Fruit fly (Drosophila melanogaster) whole organism, embryonic: ENCODE measurements around the gene CG13314.

Experiments used
- Adf1 ChIP-seq: fragments of 200-800 bp; sonication (Bioruptor generic); IDR thresholded peaks from 2 replicates; pipeline ENCODE4 v1.3.6; 2022; ENCODE audit warnings: missing biosample characterization, missing genetic modification characterization
- CG10366 ChIP-seq: fragments of 200-800 bp; sonication (Bioruptor generic); IDR thresholded peaks from 2 replicates; pipeline ENCODE4 v1.3.6; 2022; ENCODE audit warnings: missing biosample characterization, missing genetic modification characterization
- CG11093 ChIP-seq: fragments of 200-800 bp; sonication (Bioruptor generic); IDR thresholded peaks from 3 replicates; pipeline ENCODE4 v1.3.6; 2022; ENCODE audit warnings: missing biosample characterization, missing genetic modification characterization
- CG11247 ChIP-seq: fragments of 200-800 bp; sonication (Bioruptor generic); IDR thresholded peaks from 2 replicates; pipeline ENCODE4 v1.3.6; 2022; ENCODE audit warnings: missing biosample characterization, missing genetic modification characterization
- CG11560 ChIP-seq: fragments of 200-800 bp; sonication (Bioruptor generic); IDR thresholded peaks from 3 replicates; pipeline ENCODE4 v1.3.6; 2022; ENCODE audit warnings: missing biosample characterization, missing genetic modification characterization
- CG12219 ChIP-seq: fragments of 200-800 bp; sonication (Bioruptor generic); optimal IDR thresholded peaks from 3 replicates; lab custom pipeline; 2018; ENCODE audit warnings: missing biosample characterization, mild to moderate bottlenecking, missing genetic modification characterization
- CG13296 ChIP-seq: fragments of 200-800 bp; sonication (Bioruptor generic); optimal IDR thresholded peaks from 3 replicates; lab custom pipeline; 2018; ENCODE audit warnings: missing biosample characterization, mild to moderate bottlenecking, missing genetic modification characterization
- CG14014 ChIP-seq: fragments of 200-800 bp; sonication (Bioruptor generic); IDR thresholded peaks from 2 replicates; pipeline ENCODE4 v1.3.6; 2022; ENCODE audit warnings: missing biosample characterization, missing genetic modification characterization
- CG16813 ChIP-seq: fragments of 200-800 bp; sonication (Bioruptor generic); IDR thresholded peaks from 3 replicates; pipeline ENCODE4 v1.3.6; 2022; ENCODE audit warnings: missing biosample characterization, missing genetic modification characterization; ENCODE audit not compliant: partially characterized antibody
- CG17568 ChIP-seq: fragments of 200-800 bp; sonication (Bioruptor generic); optimal IDR thresholded peaks from 2 replicates; lab custom pipeline; 2018; ENCODE audit warnings: missing biosample characterization, mild to moderate bottlenecking, missing genetic modification characterization, moderate library complexity
- CG18476 ChIP-seq: fragments of 200-800 bp; sonication (Bioruptor generic); optimal IDR thresholded peaks from 2 replicates; lab custom pipeline; 2016; ENCODE audit warnings: missing biosample characterization, mild to moderate bottlenecking, missing genetic modification characterization
- CG18619 ChIP-seq: fragments of 200-800 bp; sonication (Bioruptor generic); optimal IDR thresholded peaks from 3 replicates; lab custom pipeline; 2017; ENCODE audit warnings: missing biosample characterization, mild to moderate bottlenecking, missing genetic modification characterization
- CG3163 ChIP-seq: fragments of 200-800 bp; sonication (Bioruptor generic); optimal IDR thresholded peaks from 3 replicates; lab custom pipeline; 2016; ENCODE audit warnings: missing biosample characterization, missing genetic modification characterization
- CG3726 ChIP-seq: fragments of 200-800 bp; sonication (Bioruptor generic); IDR thresholded peaks from 3 replicates; pipeline ENCODE4, ENCODE4 v1.3.6; 2022; ENCODE audit warnings: missing biosample characterization, missing genetic modification characterization
- CG6272 ChIP-seq: fragments of 200-800 bp; sonication (Bioruptor generic); IDR thresholded peaks from 2 replicates; pipeline ENCODE4 v1.3.6; 2022; ENCODE audit warnings: missing biosample characterization, missing genetic modification characterization
- CG6765 ChIP-seq: fragments of 200-800 bp; sonication (Bioruptor generic); optimal IDR thresholded peaks from 3 replicates; lab custom pipeline; 2017; ENCODE audit warnings: missing biosample characterization, mild to moderate bottlenecking, missing genetic modification characterization
- CG6854 ChIP-seq: fragments of 200-800 bp; sonication (Bioruptor generic); optimal IDR thresholded peaks from 3 replicates; lab custom pipeline; 2017; ENCODE audit warnings: missing biosample characterization, mild to moderate bottlenecking, missing genetic modification characterization
- CG9876 ChIP-seq: fragments of 200-800 bp; sonication (Bioruptor generic); optimal IDR thresholded peaks from 2 replicates; lab custom pipeline; 2016; ENCODE audit warnings: missing biosample characterization, missing genetic modification characterization
- CrebB ChIP-seq: fragments of 200-800 bp; sonication (Bioruptor generic); optimal IDR thresholded peaks from 3 replicates; lab custom pipeline; 2018; ENCODE audit warnings: missing biosample characterization, mild to moderate bottlenecking, missing genetic modification characterization
- D19B ChIP-seq: fragments of 200-800 bp; sonication (Bioruptor generic); optimal IDR thresholded peaks from 2 replicates; lab custom pipeline; 2017; ENCODE audit warnings: missing biosample characterization, mild to moderate bottlenecking, missing genetic modification characterization
- Deaf1 ChIP-seq: fragments of 200-800 bp; optimal IDR thresholded peaks from 3 replicates; lab custom pipeline; 2019; ENCODE audit warnings: missing biosample characterization, mild to moderate bottlenecking, missing genetic modification characterization, moderate library complexity
- Fer1 ChIP-seq: fragments of 200-800 bp; sonication (Bioruptor generic); optimal IDR thresholded peaks from 2 replicates; lab custom pipeline; 2017; ENCODE audit warnings: missing biosample characterization, mild to moderate bottlenecking, missing genetic modification characterization
- HLHmδ ChIP-seq: fragments of 200-800 bp; sonication (Bioruptor generic); optimal IDR thresholded peaks from 2 replicates; lab custom pipeline; 2018; ENCODE audit warnings: missing biosample characterization, mild to moderate bottlenecking, missing genetic modification characterization, moderate library complexity
- Hand ChIP-seq: fragments of 200-800 bp; sonication (Bioruptor generic); optimal IDR thresholded peaks from 2 replicates; lab custom pipeline; 2017; ENCODE audit warnings: mild to moderate bottlenecking, missing biosample characterization, missing genetic modification reagents, missing genetic modification characterization
- Hr39 ChIP-seq: fragments of >200 bp; optimal IDR thresholded peaks from 2 replicates; lab custom pipeline; 2017
- Optix ChIP-seq: fragments of 200-800 bp; sonication (Bioruptor generic); IDR thresholded peaks from 3 replicates; pipeline ENCODE4 v1.3.6; 2022; ENCODE audit warnings: missing biosample characterization, missing genetic modification characterization
- Poxn ChIP-seq: fragments of 200-800 bp; sonication (Bioruptor generic); IDR thresholded peaks from 2 replicates; pipeline ENCODE4 v1.3.6; 2022; ENCODE audit warnings: missing biosample characterization, missing genetic modification characterization
- Rfx ChIP-seq: fragments of 200-800 bp; sonication (Bioruptor generic); IDR thresholded peaks from 2 replicates; pipeline ENCODE4 v1.3.6; 2022; ENCODE audit warnings: missing biosample characterization, missing genetic modification characterization
- Sox100B ChIP-seq: fragments of 200-800 bp; sonication (Bioruptor generic); optimal IDR thresholded peaks from 3 replicates; lab custom pipeline; 2018; ENCODE audit warnings: missing biosample characterization, mild to moderate bottlenecking, missing genetic modification characterization
- aop ChIP-seq: fragments of 200-800 bp; sonication (Bioruptor generic); IDR thresholded peaks from 2 replicates; pipeline ENCODE4 v1.3.6; 2022; ENCODE audit warnings: missing biosample characterization, missing genetic modification characterization
- ap ChIP-seq: fragments of 200-800 bp; sonication (Bioruptor generic); IDR thresholded peaks from 2 replicates; pipeline ENCODE4 v1.3.6; 2022; ENCODE audit warnings: missing biosample characterization, missing genetic modification characterization
- ash1 ChIP-seq: fragments of 200-800 bp; sonication (Bioruptor generic); optimal IDR thresholded peaks from 2 replicates; lab custom pipeline; 2018; ENCODE audit warnings: missing biosample characterization, mild to moderate bottlenecking, missing genetic modification characterization
- bsh ChIP-seq, 2 experiments: fragments of 200-800 bp; sonication (Bioruptor generic); optimal IDR thresholded peaks; 2 replicates each; lab custom pipeline; 2017 to 2018; ENCODE audit warnings: mild to moderate bottlenecking in 2 of 2, missing biosample characterization in 2 of 2, missing genetic modification characterization in 2 of 2, moderate library complexity in 1 of 2
- caup ChIP-seq: fragments of 200-800 bp; sonication (Bioruptor generic); optimal IDR thresholded peaks from 3 replicates; lab custom pipeline; 2017; ENCODE audit warnings: missing biosample characterization, mild to moderate bottlenecking, missing genetic modification characterization, moderate library complexity; ENCODE audit not compliant: severe bottlenecking
- cg ChIP-seq: fragments of 200-800 bp; sonication (Bioruptor generic); optimal IDR thresholded peaks from 3 replicates; lab custom pipeline; 2019; ENCODE audit warnings: missing biosample characterization, mild to moderate bottlenecking, missing genetic modification characterization, moderate library complexity
- ci ChIP-seq: fragments of 200-800 bp; sonication (Bioruptor generic); IDR thresholded peaks from 3 replicates; pipeline ENCODE4 v1.3.6; 2022; ENCODE audit warnings: missing biosample characterization, missing genetic modification characterization
- ewg ChIP-seq: fragments of 200-800 bp; sonication (Bioruptor generic); optimal IDR thresholded peaks from 3 replicates; lab custom pipeline; 2017; ENCODE audit warnings: mild to moderate bottlenecking, missing biosample characterization, missing genetic modification reagents, missing genetic modification characterization
- gce ChIP-seq: fragments of 200-800 bp; sonication (Bioruptor generic); IDR thresholded peaks from 3 replicates; pipeline ENCODE4 v1.3.6; 2022; ENCODE audit warnings: missing biosample characterization, missing genetic modification characterization
- h ChIP-seq: fragments of >200 bp; optimal IDR thresholded peaks from 2 replicates; lab custom pipeline; 2017
- hkb ChIP-seq, 2 experiments: fragments of 200-800 bp in 1 of 2; fragments of >200 bp in 1 of 2; sonication (Bioruptor generic) in 1 of 2; IDR thresholded peaks in 1 of 2; optimal IDR thresholded peaks in 1 of 2; 2 replicates each; pipeline versions ENCODE4 v1.3.6 to Lab custom; 2017 to 2022; ENCODE audit warnings: missing biosample characterization in 1 of 2, missing genetic modification characterization in 1 of 2
- maf-S ChIP-seq: fragments of 200-800 bp; sonication (Bioruptor generic); optimal IDR thresholded peaks from 2 replicates; lab custom pipeline; 2016; ENCODE audit warnings: missing biosample characterization, missing genetic modification characterization
- pum ChIP-seq: fragments of 200-800 bp; sonication (Bioruptor generic); optimal IDR thresholded peaks from 2 replicates; lab custom pipeline; 2016; ENCODE audit warnings: missing biosample characterization, missing genetic modification characterization
- sens ChIP-seq: fragments of 200-800 bp; sonication (Bioruptor generic); peaks from one replicate; lab custom pipeline; 2016; ENCODE audit warnings: missing biosample characterization, missing genetic modification characterization
- tio ChIP-seq: fragments of 200-800 bp; sonication (Bioruptor generic); optimal IDR thresholded peaks from 2 replicates; lab custom pipeline; 2017; ENCODE audit warnings: missing biosample characterization, missing genetic modification characterization, inconsistent platforms
- toy ChIP-seq: fragments of 200-800 bp; sonication (Bioruptor generic); IDR thresholded peaks from 2 replicates; pipeline ENCODE4 v1.3.6; 2022; ENCODE audit warnings: missing biosample characterization, missing genetic modification characterization
- trh ChIP-seq: fragments of 200-800 bp; sonication (Bioruptor generic); optimal IDR thresholded peaks from 2 replicates; lab custom pipeline; 2016; ENCODE audit warnings: missing biosample characterization, missing genetic modification characterization
- unpg ChIP-seq: fragments of 200-800 bp; sonication (Bioruptor generic); optimal IDR thresholded peaks from 3 replicates; lab custom pipeline; 2018; ENCODE audit warnings: missing biosample characterization, mild to moderate bottlenecking, missing genetic modification characterization, moderate library complexity
- z ChIP-seq: fragments of 200-800 bp; sonication (Bioruptor generic); IDR thresholded peaks from 3 replicates; pipeline ENCODE4 v1.3.6; 2022; ENCODE audit warnings: missing biosample characterization, missing genetic modification characterization

CG13314 gene

dm6 chr3L:8996899-8997685, 15.5 kb downstream of the CG13314 start (continued):
- TF ChIP-seq CG18619 (no peak), CG11093 (GFP tag; lab: Robert Waterston, UW) (no peak), Hand (GFP tag; lab: Kevin White, UChicago) (no peak), CG14014 (GFP tag; lab: Robert Waterston, UW) (no peak), Poxn (GFP tag; lab: Robert Waterston, UW) (no peak), trh (GFP tag; lab: Kevin White, UChicago) (no peak), h (lab: Kevin White, UChicago) (no peak)

dm6 chr3L:8997686-8998239, 16.2 kb downstream of the CG13314 start, which contains the start of the genes smg and CG5087:
TSS of gene smg (minus strand) at chr3L:8997989.
TSS of gene CG5087 (plus strand) at chr3L:8998184.
- peak; percentile 55 for TF ChIP-seq CG3163 (GFP tag; lab: Kevin White, UChicago)
- TF ChIP-seq caup: no peak
- peak; percentile 2 for TF ChIP-seq pum (GFP tag; lab: Kevin White, UChicago)
- peak; percentile 85 for TF ChIP-seq sens
- TF ChIP-seq cg (GFP tag; lab: Kevin White, UChicago): peak; percentile 74
- no peak for TF ChIP-seq CG10366 (GFP tag; lab: Robert Waterston, UW)
- TF ChIP-seq CG6765 (GFP tag; lab: Kevin White, UChicago): no peak
- TF ChIP-seq Fer1 (GFP tag; lab: Kevin White, UChicago): peak; percentile 16
- TF ChIP-seq Sox100B: no peak
- TF ChIP-seq maf-S: peak; percentile 62
- peak; percentile 24 for TF ChIP-seq ash1 (GFP tag; lab: Kevin White, UChicago)
- no peak; the same call in 2 of the 3 replicates for TF ChIP-seq gce (GFP tag; lab: Robert Waterston, UW)
- TF ChIP-seq h (lab: Kevin White, UChicago): no peak
- no peak for TF ChIP-seq bsh (GFP tag; optimal IDR thresholded peaks at IDR 0.05; lab: Kevin White, UChicago)
- peak; percentile 24 for TF ChIP-seq CrebB
- no peak for TF ChIP-seq CG17568 (GFP tag; lab: Kevin White, UChicago)
- peak; percentile 66 for TF ChIP-seq hkb (optimal IDR thresholded peaks at IDR 0.05; lab: Kevin White, UChicago)
- no peak for TF ChIP-seq hkb (GFP tag; IDR thresholded peaks at IDR 0.05; lab: Robert Waterston, UW)
- no peak for TF ChIP-seq toy
- TF ChIP-seq CG6272: no peak
- TF ChIP-seq Rfx: peak; percentile 77
- peak; percentile 100 for TF ChIP-seq CG11560 (tag; lab: Robert Waterston, UW)
- TF ChIP-seq CG13296 (GFP tag; lab: Kevin White, UChicago): peak; percentile 48
- peak; percentile 46 for TF ChIP-seq CG9876 (GFP tag; lab: Kevin White, UChicago)
- TF ChIP-seq tio (GFP tag; lab: Kevin White, UChicago): no peak
- TF ChIP-seq CG16813 (GFP tag; lab: Robert Waterston, UW): peak; percentile 63
- peak; percentile 40 for TF ChIP-seq CG6854 (GFP tag; lab: Kevin White, UChicago)
- TF ChIP-seq unpg (GFP tag; lab: Kevin White, UChicago): no peak
- TF ChIP-seq CG11247 (GFP tag; lab: Robert Waterston, UW): peak; percentile 36; the same call in 1 of the 2 replicates
- no peak for TF ChIP-seq HLHmδ
- peak; percentile 10 for TF ChIP-seq Deaf1 (tag; lab: Kevin White, UChicago)
- no peak for TF ChIP-seq Optix (GFP tag; lab: Robert Waterston, UW)
- peak; percentile 60; the same call in 1 of the 3 replicates for TF ChIP-seq ci
- TF ChIP-seq CG3726 (GFP tag; lab: Robert Waterston, UW): no peak
- TF ChIP-seq CG18476 (GFP tag; lab: Kevin White, UChicago): no peak
- no peak for TF ChIP-seq ap
- TF ChIP-seq Hr39 (lab: Kevin White, UChicago): no peak
- TF ChIP-seq Adf1 (GFP tag; lab: Robert Waterston, UW): 0 out of 2 replicates have a peak, but pooled peaks have one; percentile 6
- no peak for TF ChIP-seq aop (GFP tag; lab: Robert Waterston, UW)
- TF ChIP-seq CG12219: no peak
- TF ChIP-seq ewg (GFP tag; lab: Kevin White, UChicago): peak; percentile 65
- no peak for TF ChIP-seq D19B (GFP tag; lab: Kevin White, UChicago)
- TF ChIP-seq z (GFP tag; lab: Robert Waterston, UW): no peak
